Worm (Caenorhabditis elegans) whole organism, L4/young adult: Measurements from ENCODE around the gene sea-1.

Source experiments
- W03F9.2 ChIP-seq: fragments of 150-350 bp; optimal IDR thresholded peaks from 2 replicates; lab custom pipeline; 2014; ENCODE audit warnings: missing biosample characterization, missing genetic modification characterization
- dao-5 ChIP-seq: sonication (generic microtip); optimal IDR thresholded peaks from 2 replicates; lab custom pipeline; 2016; ENCODE audit warnings: missing genotype, missing genetic modification characterization, moderate library complexity, missing compliant biosample characterization
- him-1 ChIP-seq: sonication (generic microtip); optimal IDR thresholded peaks from 2 replicates; lab custom pipeline; 2016; ENCODE audit warnings: missing genotype, missing genetic modification reagents, missing genetic modification characterization, missing compliant biosample characterization

DNA sequence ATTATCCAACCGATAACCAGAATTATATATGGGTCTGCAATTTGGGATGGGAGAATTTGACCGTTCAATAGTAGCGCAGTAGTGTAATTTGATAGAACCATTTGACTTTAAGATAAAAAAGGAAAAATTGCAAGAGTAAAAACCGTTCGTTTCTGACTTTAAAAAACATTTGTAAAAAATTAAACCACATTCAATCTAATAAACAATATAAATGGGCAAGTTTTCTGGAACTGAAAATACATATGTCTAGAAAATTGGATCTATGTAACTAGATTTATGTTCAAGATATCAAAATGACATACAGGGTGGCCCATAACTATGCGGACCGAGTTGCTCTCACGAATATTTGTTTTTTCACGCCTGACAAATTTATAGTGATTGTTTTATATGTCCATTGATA is 21.3 kb upstream of the sea-1 start, which contains the start of gene srx-102:
- TF ChIP-seq him-1 (no peak), W03F9.2 (no peak), dao-5 (tag; lab: Kevin White, UChicago) (no peak)
